Fruit fly (Drosophila melanogaster): Measurements from ENCODE around the gene CG4586.

dm6 chrX:6985182-6985851 is 15.6 kb downstream of the CG4586 start:
- TF ChIP-seq CG8478 (optimal IDR thresholded peaks at IDR 0.05) (no peak), usp (GFP tag; optimal IDR thresholded peaks at IDR 0.05) (no peak), EcR (GFP tag; optimal IDR thresholded peaks at IDR 0.05) (peak; percentile 34 to 81), pan (optimal IDR thresholded peaks at IDR 0.05) (peak; percentile 92), psq (optimal IDR thresholded peaks at IDR 0.05) (no peak)
